Fruit fly (Drosophila melanogaster) ovary, adult (tissue): ENCODE data around the gene danr.
"Not testable (repeated sequence)": the region's sequence is repeated elsewhere in the genome, so short reads cannot be mapped to it uniquely, and the experiment has no call there.

Experiments used
- CG17801 ChIP-seq: fragments of 200-800 bp; optimal IDR thresholded peaks from 2 replicates; lab custom pipeline; 2019; ENCODE audit warnings: missing biosample characterization, mild to moderate bottlenecking, missing genetic modification characterization, moderate library complexity; ENCODE audit not compliant: partially characterized antibody

The danr gene

dm6 chr3R:25137565-25138367, at the start of gene danr:
Gene danr, plus strand, starts transcription at chr3R:25138072.
- TF ChIP-seq CG17801 (GFP tag; lab: Kevin White, UChicago): no peak

dm6 chr3R:25094639-25095038, 43.2 kb upstream of the danr start, which contains the start of gene fd96Cb:
Gene fd96Cb, plus strand, starts transcription at chr3R:25095012.
- no peak for TF ChIP-seq CG17801 (GFP tag; lab: Kevin White, UChicago)

dm6 chr3R:25097486-25097885, 40.4 kb upstream of the danr start, which contains the start of the genes CG33095 and CG33096:
Gene CG33095, plus strand, starts transcription at chr3R:25097672.
Gene CG33096, plus strand, starts transcription at chr3R:25097672.
- TF ChIP-seq CG17801 (GFP tag; lab: Kevin White, UChicago): peak; percentile 20

dm6 chr3R:25102253-25102652, 35.6 kb upstream of the danr start, which contains the start of gene CG45095:
Gene CG45095, plus strand, starts transcription at chr3R:25102553.
- TF ChIP-seq CG17801 (GFP tag; lab: Kevin White, UChicago): no peak

dm6 chr3R:25108932-25109331, 28.9 kb upstream of the danr start, which contains the start of gene CG34027:
Gene CG34027, minus strand, starts transcription at chr3R:25109032.
- no peak for TF ChIP-seq CG17801 (GFP tag; lab: Kevin White, UChicago)

- no peak for TF ChIP-seq CG17801 (GFP tag; lab: Kevin White, UChicago)
These were observed 25.4 kb upstream of the danr start, which contains the start of gene Nepl16 for dm6 chr3R:25112466-25112939. Gene Nepl16, minus strand, starts transcription at chr3R:25112516.

- peak; percentile 4 for TF ChIP-seq CG17801 (GFP tag; lab: Kevin White, UChicago)
These were observed 15.1 kb upstream of the danr start, which contains the start of the genes CG31510 and TTLL5 for dm6 chr3R:25122736-25123211. Gene CG31510, minus strand, starts transcription at chr3R:25122920. Gene TTLL5, minus strand, starts transcription at chr3R:25122920.

dm6 chr3R:25123262-25123661, 14.6 kb upstream of the danr start, which contains the start of gene vig2:
Gene vig2, plus strand, starts transcription at chr3R:25123373.
- peak; percentile 6 for TF ChIP-seq CG17801 (GFP tag; lab: Kevin White, UChicago)

- TF ChIP-seq CG17801 (GFP tag; lab: Kevin White, UChicago): no peak
These were observed 11.0 kb upstream of the danr start for dm6 chr3R:25126823-25127222.

- no peak for TF ChIP-seq CG17801 (GFP tag; lab: Kevin White, UChicago)
These were observed 10.6 kb upstream of the danr start, which contains the start of the genes Mocs2A, Mocs2B and Clbn for dm6 chr3R:25127231-25127689. Gene Mocs2A, minus strand, starts transcription at chr3R:25127359. Gene Mocs2B, minus strand, starts transcription at chr3R:25127359. Gene Clbn, plus strand, starts transcription at chr3R:25127502.

dm6 chr3R:25131042-25131441, 6.8 kb upstream of the danr start, which contains the start of gene Bili:
Gene Bili, plus strand, starts transcription at chr3R:25131306.
- TF ChIP-seq CG17801 (GFP tag; lab: Kevin White, UChicago): not testable (repeated sequence)

dm6 chr3R:25152342-25152741, 14.5 kb downstream of the danr start:
- TF ChIP-seq CG17801 (GFP tag; lab: Kevin White, UChicago): no peak

dm6 chr3R:25161520-25161919, 23.6 kb downstream of the danr start:
- no peak for TF ChIP-seq CG17801 (GFP tag; lab: Kevin White, UChicago)

- TF ChIP-seq CG17801 (GFP tag; lab: Kevin White, UChicago): no peak
These were observed 28.9 kb downstream of the danr start for dm6 chr3R:25166788-25167187.
